Worm (Caenorhabditis elegans) whole organism, midembryonic: ENCODE measurements around the gene cka-1.
"Not testable (repeated sequence)": the region's sequence is repeated elsewhere in the genome, so short reads cannot be mapped to it uniquely, and the experiment has no call there.

Source experiments
- flt-1 ChIP-seq: fragments of 200-800 bp; sonication (Bioruptor generic); IDR thresholded peaks from 2 replicates; pipeline ENCODE4 v1.3.6; 2022; ENCODE audit warnings: missing genetic modification characterization, missing compliant biosample characterization
- med-1 ChIP-seq: sonication (generic microtip); optimal IDR thresholded peaks from 2 replicates; lab custom pipeline; 2017; ENCODE audit warnings: missing genetic modification characterization, mild to moderate bottlenecking, missing compliant biosample characterization, antibody characterized with exemption, missing genetic modification reagents; ENCODE audit not compliant: insufficient read depth
- ref-1 ChIP-seq: fragments of 200-800 bp; sonication (Bioruptor generic); conservative IDR thresholded peaks from 2 replicates; pipeline ENCODE4 v1.3.6; 2022; ENCODE audit warnings: missing genetic modification reagents, missing genetic modification characterization, missing compliant biosample characterization
- tab-1 ChIP-seq: fragments of 200-800 bp; sonication (Bioruptor generic); IDR thresholded peaks from 2 replicates; pipeline ENCODE4 v1.3.6; 2022; ENCODE audit warnings: missing genetic modification characterization, missing compliant biosample characterization
- ztf-23 ChIP-seq: fragments of 200-800 bp; sonication (Bioruptor generic); IDR thresholded peaks from 2 replicates; pipeline ENCODE4 v1.3.6; 2022; ENCODE audit warnings: missing genetic modification reagents, missing genetic modification characterization, missing compliant biosample characterization

DNA sequence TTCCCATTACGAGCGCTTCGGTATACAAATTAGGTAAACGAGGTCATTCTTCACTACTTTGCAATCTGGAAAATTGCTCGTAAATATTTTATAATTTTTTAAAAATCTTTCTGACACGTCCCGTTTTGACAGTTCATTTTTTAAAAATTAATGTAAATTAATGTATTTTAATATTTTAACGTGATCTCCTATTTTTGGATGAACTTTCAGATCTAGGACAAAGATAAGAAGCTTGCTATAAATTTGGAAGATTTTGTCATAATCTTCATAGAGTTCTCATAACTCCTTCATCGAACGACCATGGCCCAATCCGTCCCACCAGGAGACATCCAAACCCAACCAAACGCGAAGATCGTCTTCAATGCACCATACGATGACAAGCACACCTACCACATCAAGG is 48.7 kb downstream of the cka-1 start, which contains the start of gene msp-76:
- not testable (repeated sequence) for TF ChIP-seq flt-1; ref-1 (GFP tag; lab: Robert Waterston, UW); ztf-23; med-1 (GFP tag; lab: Kevin White, UChicago); tab-1
